Fruit fly (Drosophila melanogaster): ENCODE measurements around the gene wds.
A peak's percentile ranks its signal among the peaks of the same experiment; 100 is the strongest.

Gene wds

DNA sequence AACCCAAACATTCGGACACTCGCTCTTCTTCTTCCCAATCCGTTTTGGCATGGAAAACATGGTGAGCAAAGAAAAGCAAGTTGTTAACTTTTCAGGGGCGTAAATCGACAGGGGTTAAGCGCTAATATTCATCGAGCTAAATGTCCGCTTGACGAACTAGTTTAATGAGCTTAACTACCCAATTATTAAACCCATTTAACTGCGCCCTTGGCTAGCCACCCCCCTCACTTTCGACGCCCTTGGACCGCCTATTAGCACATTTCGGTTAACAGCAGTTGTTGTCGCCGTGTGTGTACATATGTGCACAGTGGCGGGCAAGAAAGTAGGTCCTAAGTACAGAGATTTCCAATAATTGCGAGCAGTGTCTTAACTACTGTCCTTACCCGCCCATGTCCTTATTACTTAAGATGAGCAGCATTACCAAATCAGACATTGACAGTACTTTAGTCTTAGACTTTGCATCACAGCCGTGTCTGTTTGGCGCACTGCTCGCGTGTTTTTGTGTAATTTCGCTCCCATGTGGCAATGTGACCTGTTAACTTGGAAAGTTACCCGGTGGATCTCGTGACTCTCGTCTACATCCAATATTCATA lies 3.8 kb downstream of the wds start (continued):
- TF ChIP-seq CG1621 (tag; optimal IDR thresholded peaks at IDR 0.05) (peak; percentile 81), Sox15 (GFP tag; optimal IDR thresholded peaks at IDR 0.05) (peak; percentile 96), CG8632 (GFP tag; optimal IDR thresholded peaks at IDR 0.05) (peak; percentile 85), CG6792 (GFP tag; optimal IDR thresholded peaks at IDR 0.05) (peak; percentile 97), cyc (GFP tag; optimal IDR thresholded peaks at IDR 0.05) (peak; percentile 97), CG34406 (GFP tag; optimal IDR thresholded peaks at IDR 0.05) (peak; percentile 93), vri (GFP tag; optimal IDR thresholded peaks at IDR 0.05) (peak; percentile 93), Sox14 (GFP tag; optimal IDR thresholded peaks at IDR 0.05) (peak; percentile 94), Ets21C (GFP tag; optimal IDR thresholded peaks at IDR 0.05) (peak; percentile 92), CG6163 (GFP tag; IDR thresholded peaks at IDR 0.05) (peak; percentile 96), achi (GFP tag; optimal IDR thresholded peaks at IDR 0.05) (peak; percentile 92), topi (GFP tag; optimal IDR thresholded peaks at IDR 0.05) (peak; percentile 94), CG15336 (GFP tag; IDR thresholded peaks at IDR 0.05) (peak; percentile 95), acj6 (GFP tag; optimal IDR thresholded peaks at IDR 0.05) (peak; percentile 94), esn (GFP tag; optimal IDR thresholded peaks at IDR 0.05) (peak; percentile 95), CG31627 (GFP tag; optimal IDR thresholded peaks at IDR 0.05) (peak; percentile 97), CG8119 (GFP tag; IDR thresholded peaks at IDR 0.05) (peak; percentile 93), Blimp-1 (GFP tag; optimal IDR thresholded peaks at IDR 0.05) (peak; percentile 79), CG8319 (GFP tag; optimal IDR thresholded peaks at IDR 0.05) (peak; percentile 93), Hr38 (GFP tag; optimal IDR thresholded peaks at IDR 0.05) (peak; percentile 77), dsx (GFP tag; optimal IDR thresholded peaks at IDR 0.05; ENCODE audit: poor library complexity, severe bottlenecking) (peak; percentile 64), CG16779 (tag; optimal IDR thresholded peaks at IDR 0.05) (peak; percentile 73)

DNA sequence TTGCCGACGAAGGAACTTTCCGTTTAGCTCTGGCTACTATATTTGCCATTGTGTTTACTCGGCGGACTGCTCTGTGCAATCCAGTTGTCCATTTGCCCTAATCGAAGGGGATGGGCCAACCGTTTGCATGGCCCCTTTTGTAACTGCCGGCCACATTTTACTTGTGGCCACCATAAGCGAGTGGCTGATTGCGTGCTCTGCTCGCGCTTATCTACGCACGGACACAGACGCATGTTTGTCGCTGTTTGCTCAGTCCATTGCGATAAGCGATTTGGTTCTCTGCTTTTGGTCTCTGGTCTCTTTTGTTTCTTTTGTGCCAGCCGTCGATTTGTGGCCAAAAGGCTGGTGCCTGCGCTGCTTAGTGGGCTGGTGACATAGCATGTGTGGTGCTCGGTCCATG lies 4.8 kb downstream of the wds start:
- TF ChIP-seq Sox102F (GFP tag; optimal IDR thresholded peaks at IDR 0.05), result no peak
- no peak for TF ChIP-seq CG10669 (GFP tag; optimal IDR thresholded peaks at IDR 0.05)
- TF ChIP-seq CG11902 (GFP tag; optimal IDR thresholded peaks at IDR 0.05), result no peak
- peak; percentile 68 for TF ChIP-seq svp (GFP tag)
- no peak for TF ChIP-seq Lpt (GFP tag; optimal IDR thresholded peaks at IDR 0.05)
- TF ChIP-seq CG1621 (tag; optimal IDR thresholded peaks at IDR 0.05), result no peak
- TF ChIP-seq Eip93F (GFP tag; optimal IDR thresholded peaks at IDR 0.05), result no peak
- no peak for TF ChIP-seq lz (GFP tag; optimal IDR thresholded peaks at IDR 0.05)
- TF ChIP-seq pdm3 (GFP tag; optimal IDR thresholded peaks at IDR 0.05), result no peak
- TF ChIP-seq Smox (GFP tag; optimal IDR thresholded peaks at IDR 0.05), result no peak
- peak; percentile 59 for TF ChIP-seq fkh (GFP tag; optimal IDR thresholded peaks at IDR 0.05)
- TF ChIP-seq Gug (GFP tag; IDR thresholded peaks at IDR 0.05), result no peak
- no peak for TF ChIP-seq Met (GFP tag; optimal IDR thresholded peaks at IDR 0.05)

DNA sequence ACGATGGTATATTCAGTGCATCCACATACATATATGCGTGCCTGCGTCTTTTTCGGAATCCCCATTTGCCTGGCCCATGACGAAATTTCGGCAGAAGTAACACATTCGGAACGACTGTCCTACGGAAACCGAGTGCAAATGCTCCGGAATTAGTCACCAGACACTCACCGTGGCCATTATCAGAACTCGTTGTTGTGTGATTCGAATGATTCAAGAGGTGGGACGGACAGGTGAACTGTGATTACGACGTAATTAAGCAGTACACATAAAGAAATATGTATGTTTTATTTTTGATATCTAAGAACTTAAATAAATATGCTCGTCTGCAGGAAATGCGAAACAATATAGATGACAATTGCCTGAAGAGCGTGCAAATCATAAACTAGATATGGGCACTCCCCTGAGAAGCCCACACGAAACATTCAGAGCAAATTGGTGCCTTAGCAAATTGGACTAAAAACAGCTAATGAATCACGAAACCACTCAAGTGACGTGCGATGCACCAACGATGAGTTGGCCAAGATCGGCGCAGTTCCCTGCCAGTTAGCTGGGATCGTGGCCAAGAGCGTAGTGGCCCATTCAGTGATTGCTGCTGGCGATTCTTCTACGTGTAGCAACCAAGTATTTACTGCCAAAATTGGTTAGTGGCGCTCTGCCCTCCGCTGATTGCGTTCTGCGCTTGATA lies 5.7 kb downstream of the wds start:
- no peak for TF ChIP-seq CG9139 (GFP tag; optimal IDR thresholded peaks at IDR 0.05)
- TF ChIP-seq Eip75B (GFP tag; optimal IDR thresholded peaks at IDR 0.05), result no peak
- peak; percentile 1 for TF ChIP-seq esn (GFP tag; optimal IDR thresholded peaks at IDR 0.05)
- no peak for TF ChIP-seq cyc (GFP tag; optimal IDR thresholded peaks at IDR 0.05)
- no peak for TF ChIP-seq CG4318 (GFP tag; optimal IDR thresholded peaks at IDR 0.05)
- TF ChIP-seq CG15336 (GFP tag; IDR thresholded peaks at IDR 0.05), result no peak
- no peak for TF ChIP-seq eg (GFP tag; IDR thresholded peaks at IDR 0.05)
- no peak for TF ChIP-seq OdsH (GFP tag; optimal IDR thresholded peaks at IDR 0.05)
- no peak for TF ChIP-seq CG32006 (GFP tag; optimal IDR thresholded peaks at IDR 0.05)
- no peak for TF ChIP-seq CG6163 (GFP tag; IDR thresholded peaks at IDR 0.05)
- no peak for TF ChIP-seq lz (GFP tag; optimal IDR thresholded peaks at IDR 0.05)
- TF ChIP-seq CG8632 (GFP tag; optimal IDR thresholded peaks at IDR 0.05), result no peak
- TF ChIP-seq Met (GFP tag; optimal IDR thresholded peaks at IDR 0.05), result peak; percentile 13
- no peak for TF ChIP-seq CG11902 (GFP tag; optimal IDR thresholded peaks at IDR 0.05)
- no peak for TF ChIP-seq CG16779 (tag; optimal IDR thresholded peaks at IDR 0.05)
- no peak for TF ChIP-seq net (GFP tag; optimal IDR thresholded peaks at IDR 0.05)
- no peak for TF ChIP-seq Sox14 (GFP tag; optimal IDR thresholded peaks at IDR 0.05)
- TF ChIP-seq pdm3 (GFP tag; optimal IDR thresholded peaks at IDR 0.05), result no peak
- TF ChIP-seq Ets21C (GFP tag; optimal IDR thresholded peaks at IDR 0.05), result no peak
- TF ChIP-seq dac (GFP tag; optimal IDR thresholded peaks at IDR 0.05), result no peak
- TF ChIP-seq Eip93F (GFP tag; optimal IDR thresholded peaks at IDR 0.05), result no peak
- TF ChIP-seq ss (GFP tag; optimal IDR thresholded peaks at IDR 0.05), result no peak
- TF ChIP-seq CG10669 (GFP tag; optimal IDR thresholded peaks at IDR 0.05), result no peak
- no peak for TF ChIP-seq CG1621 (tag; optimal IDR thresholded peaks at IDR 0.05)
- TF ChIP-seq CG11762 (GFP tag; optimal IDR thresholded peaks at IDR 0.05; ENCODE audit: insufficient read depth), result no peak
- no peak for TF ChIP-seq Gug (GFP tag; IDR thresholded peaks at IDR 0.05)
- no peak for TF ChIP-seq CG3919 (GFP tag; optimal IDR thresholded peaks at IDR 0.05)
- no peak for TF ChIP-seq CG6854 (GFP tag; optimal IDR thresholded peaks at IDR 0.05)

All from whole organism, prepupa.